Fruit fly (Drosophila melanogaster) whole organism, adult: ENCODE results near the gene CG9386.

ENCODE experiments used
- CG1620 ChIP-seq: fragments of 200-800 bp; sonication (Bioruptor generic); optimal IDR thresholded peaks from 2 replicates; lab custom pipeline; 2016; ENCODE audit warnings: missing biosample characterization, missing genetic modification characterization
- CG33017 ChIP-seq: fragments of 200-800 bp; sonication (Bioruptor generic); optimal IDR thresholded peaks from 2 replicates; lab custom pipeline; 2018; ENCODE audit warnings: missing biosample characterization, mild to moderate bottlenecking, missing genetic modification characterization, moderate library complexity
- CG5204 ChIP-seq: fragments of 200-800 bp; sonication (Bioruptor generic); optimal IDR thresholded peaks from 2 replicates; lab custom pipeline; 2016; ENCODE audit warnings: missing biosample characterization, missing genetic modification characterization
- CG7045 ChIP-seq: fragments of 200-800 bp; sonication (Bioruptor generic); optimal IDR thresholded peaks from 2 replicates; lab custom pipeline; 2017; ENCODE audit warnings: missing biosample characterization, mild to moderate bottlenecking, missing genetic modification characterization
- CG7101 ChIP-seq: fragments of 200-800 bp; sonication (Bioruptor generic); optimal IDR thresholded peaks from 2 replicates; lab custom pipeline; 2018; ENCODE audit warnings: missing biosample characterization, mild to moderate bottlenecking, missing genetic modification characterization, moderate library complexity
- Mnt ChIP-seq: fragments of 200-800 bp; sonication (Bioruptor generic); optimal IDR thresholded peaks from 2 replicates; lab custom pipeline; 2016; ENCODE audit warnings: missing biosample characterization, mild to moderate bottlenecking, missing genetic modification characterization
- cnc ChIP-seq, 2 experiments: fragments of >200 bp; optimal IDR thresholded peaks; 2 replicates each; lab custom pipeline; 2017

DNA sequence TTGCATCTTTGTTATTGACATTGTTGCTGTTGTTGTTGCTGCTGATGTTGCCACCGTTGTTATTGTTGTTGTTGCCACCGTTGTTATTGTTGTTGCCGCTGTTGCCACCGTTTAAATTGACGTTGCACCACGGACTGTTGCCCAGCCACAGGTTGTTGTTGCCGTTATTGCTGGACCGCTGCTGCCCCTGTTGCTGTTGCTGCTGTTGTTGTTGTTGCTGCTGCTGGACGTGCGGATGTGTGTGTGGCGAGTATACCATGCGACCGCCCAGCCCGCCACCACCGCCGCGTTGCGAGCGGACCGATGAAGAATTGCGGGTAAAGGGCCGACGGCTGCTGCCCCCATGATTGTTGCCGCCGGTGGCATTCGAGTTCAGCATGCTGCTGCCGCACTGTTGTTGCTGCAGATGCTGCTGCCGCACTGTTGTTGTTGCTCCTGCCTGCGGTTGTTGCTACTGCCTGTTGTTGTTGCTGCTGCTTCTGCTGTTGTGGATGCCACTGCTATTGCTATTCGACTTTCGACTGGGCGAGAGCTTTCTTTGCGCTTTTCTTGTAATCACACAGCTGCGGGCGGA is 8.3 kb downstream of the CG9386 start:
- TF ChIP-seq CG5204 (GFP tag; lab: Kevin White, UChicago) (no peak), CG7101 (tag; lab: Kevin White, UChicago) (no peak), CG1620 (GFP tag; lab: Kevin White, UChicago) (no peak), CG33017 (tag; lab: Kevin White, UChicago) (no peak), CG7045 (GFP tag; lab: Kevin White, UChicago) (no peak), cnc (optimal IDR thresholded peaks at IDR 0.05; lab: Kevin White, UChicago) (no peak), Mnt (GFP tag; lab: Kevin White, UChicago) (no peak)
